Worm (Caenorhabditis elegans) whole organism, mixed stage, embryonic: Measurements from ENCODE around the gene pos-1.

Experiments
- M03D4.4 ChIP-seq: sonication (generic microtip); optimal IDR thresholded peaks from 2 replicates; lab custom pipeline; 2017; ENCODE audit warnings: mild to moderate bottlenecking, missing genetic modification characterization, missing compliant biosample characterization
- elt-1 ChIP-seq: sonication (generic microtip); optimal IDR thresholded peaks from 2 replicates; lab custom pipeline; 2017; ENCODE audit warnings: missing genetic modification characterization, mild to moderate bottlenecking, missing compliant biosample characterization, antibody characterized with exemption, moderate library complexity, borderline replicate concordance; ENCODE audit not compliant: insufficient read depth
- elt-3 ChIP-seq: fragments of 150-350 bp; optimal IDR thresholded peaks from 2 replicates; lab custom pipeline; 2014; ENCODE audit warnings: missing biosample characterization, missing genetic modification characterization
- flh-1 ChIP-seq: fragments of 200-800 bp; sonication (Bioruptor generic); optimal IDR thresholded peaks from 2 replicates; lab custom pipeline; 2018; ENCODE audit warnings: mild to moderate bottlenecking, missing genetic modification characterization, moderate library complexity, missing compliant biosample characterization
- ham-2 ChIP-seq: fragments of 200-800 bp; sonication (Bioruptor generic); optimal IDR thresholded peaks from 2 replicates; lab custom pipeline; 2018; ENCODE audit warnings: mild to moderate bottlenecking, missing genetic modification characterization, missing compliant biosample characterization
- lsy-2 ChIP-seq: fragments of 150-350 bp; optimal IDR thresholded peaks from 2 replicates; lab custom pipeline; 2014; ENCODE audit warnings: missing biosample characterization, missing genetic modification characterization
- mab-5 ChIP-seq: fragments of 150-350 bp; optimal IDR thresholded peaks from 2 replicates; lab custom pipeline; 2014; ENCODE audit warnings: missing biosample characterization, missing genetic modification characterization
- mep-1 ChIP-seq: fragments of 150-350 bp; optimal IDR thresholded peaks from 2 replicates; lab custom pipeline; 2017; ENCODE audit warnings: missing biosample characterization, missing genetic modification reagents, missing genetic modification characterization, inconsistent platforms
- mls-2 ChIP-seq: sonication (generic microtip); optimal IDR thresholded peaks from 2 replicates; lab custom pipeline; 2016; ENCODE audit warnings: mild to moderate bottlenecking, missing genetic modification characterization, moderate library complexity, missing compliant biosample characterization
- nhr-2 ChIP-seq: fragments of 150-350 bp; optimal IDR thresholded peaks from 2 replicates; lab custom pipeline; 2014; ENCODE audit warnings: missing biosample characterization, missing genetic modification characterization
- tbx-8 ChIP-seq: fragments of 200-800 bp; sonication (Bioruptor generic); optimal IDR thresholded peaks from 2 replicates; lab custom pipeline; 2018; ENCODE audit warnings: mild to moderate bottlenecking, missing genetic modification characterization, moderate library complexity, missing compliant biosample characterization
- unc-39 ChIP-seq: fragments of 150-350 bp; optimal IDR thresholded peaks from 2 replicates; lab custom pipeline; 2014; ENCODE audit warnings: missing biosample characterization, missing genetic modification characterization
- unc-62 ChIP-seq: fragments of 150-350 bp; optimal IDR thresholded peaks from 2 replicates; lab custom pipeline; 2014; ENCODE audit warnings: missing biosample characterization, missing genetic modification reagents, missing genetic modification characterization
- ztf-11 ChIP-seq: fragments of 150-350 bp; optimal IDR thresholded peaks from 2 replicates; lab custom pipeline; 2014; ENCODE audit warnings: missing biosample characterization, missing genetic modification characterization

ce11 chrV:8428585-8429414, 14.9 kb downstream of the pos-1 start:
- TF ChIP-seq mab-5 (tag; lab: Kevin White, UChicago) (no peak), mls-2 (tag; lab: Kevin White, UChicago) (no peak), elt-3 (tag; lab: Kevin White, UChicago) (no peak), ham-2 (no peak), nhr-2 (tag; lab: Kevin White, UChicago) (no peak), unc-39 (tag; lab: Kevin White, UChicago) (no peak), M03D4.4 (tag; lab: Kevin White, UChicago) (no peak), tbx-8 (no peak), mep-1 (tag; lab: Kevin White, UChicago) (no peak), lsy-2 (tag; lab: Kevin White, UChicago) (peak; percentile 3), ztf-11 (tag; lab: Kevin White, UChicago) (no peak), elt-1 (tag; lab: Kevin White, UChicago) (no peak), flh-1 (no peak), unc-62 (GFP tag; lab: Kevin White, UChicago) (no peak)
